Worm (Caenorhabditis elegans) whole organism, L4/young adult: ENCODE measurements around the gene dyf-6.

Source experiments
- W03F9.2 ChIP-seq: fragments of 150-350 bp; optimal IDR thresholded peaks from 2 replicates; lab custom pipeline; 2014; ENCODE audit warnings: missing biosample characterization, missing genetic modification characterization
- dao-5 ChIP-seq: sonication (generic microtip); optimal IDR thresholded peaks from 2 replicates; lab custom pipeline; 2016; ENCODE audit warnings: missing genotype, missing genetic modification characterization, moderate library complexity, missing compliant biosample characterization
- him-1 ChIP-seq: sonication (generic microtip); optimal IDR thresholded peaks from 2 replicates; lab custom pipeline; 2016; ENCODE audit warnings: missing genotype, missing genetic modification reagents, missing genetic modification characterization, missing compliant biosample characterization

DNA sequence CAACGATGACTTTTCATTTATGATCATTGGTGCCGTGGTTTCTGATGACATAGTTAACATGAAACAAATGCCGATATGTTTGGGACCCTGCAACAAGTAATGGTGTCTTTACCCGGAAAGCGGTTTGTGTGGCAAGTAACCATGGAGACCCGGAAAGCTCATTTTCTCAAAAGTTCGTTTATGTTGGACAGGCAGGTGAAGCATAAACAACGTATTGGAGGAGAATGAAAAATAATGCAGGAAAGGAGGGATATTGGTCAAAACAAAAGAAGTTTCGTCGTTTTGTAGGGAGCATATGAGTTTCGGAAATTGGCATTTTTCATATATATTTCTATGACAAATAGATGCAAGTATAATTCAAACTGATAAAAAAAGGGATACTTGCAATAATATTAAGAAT lies at the start of gene dyf-6:
- TF ChIP-seq him-1 (tag; lab: Kevin White, UChicago), result no peak
- no peak for TF ChIP-seq dao-5
- TF ChIP-seq W03F9.2 (tag; lab: Kevin White, UChicago), result no peak
